Fruit fly (Drosophila melanogaster): Measurements from ENCODE around the gene Dop1R2.

Dop1R2 gene

dm6 chr3R:29618515-29619157 lies 41.1 kb downstream of the Dop1R2 start, which contains the start of gene CG1907:
Gene CG1907, plus strand, starts transcription at chr3R:29619065.
- TF ChIP-seq CG7045 (GFP tag; optimal IDR thresholded peaks at IDR 0.05) (peak; percentile 99), ovo (GFP tag; optimal IDR thresholded peaks at IDR 0.05) (peak; percentile 80), Clk (GFP tag; optimal IDR thresholded peaks at IDR 0.05) (peak; percentile 96), kay (GFP tag; ENCODE audit: borderline replicate concordance) (no peak), pad (GFP tag; optimal IDR thresholded peaks at IDR 0.05) (peak; percentile 91), CG1620 (GFP tag; optimal IDR thresholded peaks at IDR 0.05) (peak; percentile 78), CG33017 (tag; optimal IDR thresholded peaks at IDR 0.05) (peak; percentile 97), Mnt (GFP tag; optimal IDR thresholded peaks at IDR 0.05) (peak; percentile 82), CG14711 (tag; optimal IDR thresholded peaks at IDR 0.05) (peak; percentile 100), cic (GFP tag; optimal IDR thresholded peaks at IDR 0.05) (peak; percentile 71), CG12768 (GFP tag; optimal IDR thresholded peaks at IDR 0.05) (peak; percentile 98), toe (GFP tag; optimal IDR thresholded peaks at IDR 0.05) (peak; percentile 93), bab1 (GFP tag; optimal IDR thresholded peaks at IDR 0.05) (peak; percentile 98), Hr96 (GFP tag; optimal IDR thresholded peaks at IDR 0.05) (peak; percentile 73), Crg-1 (GFP tag; optimal IDR thresholded peaks at IDR 0.05) (peak; percentile 93), cnc (optimal IDR thresholded peaks at IDR 0.05) (no peak), tj (GFP tag; optimal IDR thresholded peaks at IDR 0.05) (peak; percentile 88), CG11617 (GFP tag; optimal IDR thresholded peaks at IDR 0.05) (peak; percentile 97), CG5204 (GFP tag; optimal IDR thresholded peaks at IDR 0.05) (peak; percentile 84), CG7101 (tag; optimal IDR thresholded peaks at IDR 0.05) (peak; percentile 98)

dm6 chr3R:29617709-29618212 lies 42.0 kb downstream of the Dop1R2 start:
- TF ChIP-seq bab1 (GFP tag; optimal IDR thresholded peaks at IDR 0.05) (no peak), cic (GFP tag; optimal IDR thresholded peaks at IDR 0.05) (no peak), Hr96 (GFP tag; optimal IDR thresholded peaks at IDR 0.05) (no peak), CG14711 (tag; optimal IDR thresholded peaks at IDR 0.05) (no peak), CG7101 (tag; optimal IDR thresholded peaks at IDR 0.05) (no peak), CG33017 (tag; optimal IDR thresholded peaks at IDR 0.05) (no peak), pad (GFP tag; optimal IDR thresholded peaks at IDR 0.05) (no peak), CG11617 (GFP tag; optimal IDR thresholded peaks at IDR 0.05) (no peak), CG7045 (GFP tag; optimal IDR thresholded peaks at IDR 0.05) (no peak), toe (GFP tag; optimal IDR thresholded peaks at IDR 0.05) (no peak), Clk (GFP tag; optimal IDR thresholded peaks at IDR 0.05) (no peak), tj (GFP tag; optimal IDR thresholded peaks at IDR 0.05) (no peak), CG1620 (GFP tag; optimal IDR thresholded peaks at IDR 0.05) (no peak), Mnt (GFP tag; optimal IDR thresholded peaks at IDR 0.05) (no peak), kay (GFP tag; ENCODE audit: borderline replicate concordance) (no peak), Crg-1 (GFP tag; optimal IDR thresholded peaks at IDR 0.05) (no peak), CG5204 (GFP tag; optimal IDR thresholded peaks at IDR 0.05) (no peak), ovo (GFP tag; optimal IDR thresholded peaks at IDR 0.05) (no peak)

- TF ChIP-seq Hr96 (GFP tag; optimal IDR thresholded peaks at IDR 0.05) (no peak), Mnt (GFP tag; optimal IDR thresholded peaks at IDR 0.05) (no peak)
Observed at dm6 chr3R:29617197-29617596, 42.6 kb downstream of the Dop1R2 start.

dm6 chr3R:29610958-29611357 lies 48.8 kb downstream of the Dop1R2 start:
- no peak for TF ChIP-seq CG7101 (tag; optimal IDR thresholded peaks at IDR 0.05)
- no peak for TF ChIP-seq Mnt (GFP tag; optimal IDR thresholded peaks at IDR 0.05)
- no peak for TF ChIP-seq CG1620 (GFP tag; optimal IDR thresholded peaks at IDR 0.05)
- TF ChIP-seq ovo (GFP tag; optimal IDR thresholded peaks at IDR 0.05), result no peak
- TF ChIP-seq CG33017 (tag; optimal IDR thresholded peaks at IDR 0.05), result no peak
- TF ChIP-seq CG5204 (GFP tag; optimal IDR thresholded peaks at IDR 0.05), result no peak
- no peak for TF ChIP-seq cnc (optimal IDR thresholded peaks at IDR 0.05)
- no peak for TF ChIP-seq Hr96 (GFP tag; optimal IDR thresholded peaks at IDR 0.05)
- TF ChIP-seq kay (GFP tag; ENCODE audit: borderline replicate concordance), result no peak
- no peak for TF ChIP-seq CG12768 (GFP tag; optimal IDR thresholded peaks at IDR 0.05)

- TF ChIP-seq CG11617 (GFP tag; optimal IDR thresholded peaks at IDR 0.05) (no peak), CG7045 (GFP tag; optimal IDR thresholded peaks at IDR 0.05) (no peak), pad (GFP tag; optimal IDR thresholded peaks at IDR 0.05) (no peak), ovo (GFP tag; optimal IDR thresholded peaks at IDR 0.05) (no peak), CG5204 (GFP tag; optimal IDR thresholded peaks at IDR 0.05) (no peak), cic (GFP tag; optimal IDR thresholded peaks at IDR 0.05) (no peak), Crg-1 (GFP tag; optimal IDR thresholded peaks at IDR 0.05) (no peak), kay (GFP tag; ENCODE audit: borderline replicate concordance) (no peak), Hr96 (GFP tag; optimal IDR thresholded peaks at IDR 0.05) (no peak), CG7101 (tag; optimal IDR thresholded peaks at IDR 0.05) (no peak), Clk (GFP tag; optimal IDR thresholded peaks at IDR 0.05) (no peak), bab1 (GFP tag; optimal IDR thresholded peaks at IDR 0.05) (no peak), tj (GFP tag; optimal IDR thresholded peaks at IDR 0.05) (no peak), toe (GFP tag; optimal IDR thresholded peaks at IDR 0.05) (no peak), Mnt (GFP tag; optimal IDR thresholded peaks at IDR 0.05) (no peak), cnc (optimal IDR thresholded peaks at IDR 0.05) (no peak), CG1620 (GFP tag; optimal IDR thresholded peaks at IDR 0.05) (no peak), CG12768 (GFP tag; optimal IDR thresholded peaks at IDR 0.05) (no peak), CG14711 (tag; optimal IDR thresholded peaks at IDR 0.05) (no peak), CG33017 (tag; optimal IDR thresholded peaks at IDR 0.05) (no peak)
Observed at dm6 chr3R:29608177-29608576, 51.6 kb downstream of the Dop1R2 start, which contains the start of gene Diedel2. Gene Diedel2, plus strand, starts transcription at chr3R:29608477.

- TF ChIP-seq CG11617 (GFP tag; optimal IDR thresholded peaks at IDR 0.05) (no peak), CG1620 (GFP tag; optimal IDR thresholded peaks at IDR 0.05) (no peak), CG12768 (GFP tag; optimal IDR thresholded peaks at IDR 0.05) (no peak), toe (GFP tag; optimal IDR thresholded peaks at IDR 0.05) (no peak), Hr96 (GFP tag; optimal IDR thresholded peaks at IDR 0.05) (no peak), CG5204 (GFP tag; optimal IDR thresholded peaks at IDR 0.05) (no peak), cnc (optimal IDR thresholded peaks at IDR 0.05) (no peak), pad (GFP tag; optimal IDR thresholded peaks at IDR 0.05) (no peak), CG33017 (tag; optimal IDR thresholded peaks at IDR 0.05) (no peak), CG14711 (tag; optimal IDR thresholded peaks at IDR 0.05) (no peak), Mnt (GFP tag; optimal IDR thresholded peaks at IDR 0.05) (no peak), kay (GFP tag; ENCODE audit: borderline replicate concordance) (no peak), Clk (GFP tag; optimal IDR thresholded peaks at IDR 0.05) (no peak), cic (GFP tag; optimal IDR thresholded peaks at IDR 0.05) (no peak), tj (GFP tag; optimal IDR thresholded peaks at IDR 0.05) (no peak), Crg-1 (GFP tag; optimal IDR thresholded peaks at IDR 0.05) (no peak), ovo (GFP tag; optimal IDR thresholded peaks at IDR 0.05) (no peak)
Observed at dm6 chr3R:29600762-29601161, 59.0 kb downstream of the Dop1R2 start, which contains the start of gene CG7568. Gene CG7568, minus strand, starts transcription at chr3R:29600862.

Data from whole organism, adult.